Worm (Caenorhabditis elegans) whole organism, L4 larva: ENCODE data around the gene cdh-1.

ENCODE experiments used
- D1046.2 ChIP-seq: fragments of 200-800 bp; sonication (Bioruptor generic); IDR thresholded peaks from 2 replicates; pipeline ENCODE4 v1.3.6; 2022; ENCODE audit warnings: missing genetic modification characterization, missing compliant biosample characterization
- F10B5.3 ChIP-seq: sonication (generic microtip); optimal IDR thresholded peaks from 2 replicates; lab custom pipeline; 2016; ENCODE audit warnings: mild to moderate bottlenecking, missing genetic modification characterization, missing compliant biosample characterization
- F44E2.7 ChIP-seq: fragments of 200-800 bp; sonication (Bioruptor generic); IDR thresholded peaks from 2 replicates; pipeline ENCODE4 v2.1.2; 2022; ENCODE audit warnings: missing genetic modification characterization, missing compliant biosample characterization
- T20F7.1 ChIP-seq: fragments of 200-800 bp; sonication (Bioruptor generic); optimal IDR thresholded peaks from 2 replicates; lab custom pipeline; 2018; ENCODE audit warnings: mild to moderate bottlenecking, missing genetic modification characterization, missing compliant biosample characterization
- Y105C5A.15 ChIP-seq: fragments of 200-800 bp; sonication (Bioruptor generic); IDR thresholded peaks from 2 replicates; pipeline ENCODE4 v1.3.6; 2022; ENCODE audit warnings: missing genetic modification characterization, missing compliant biosample characterization
- Y48G9A.11 ChIP-seq: fragments of 200-800 bp; sonication (Bioruptor generic); IDR thresholded peaks from 2 replicates; pipeline ENCODE4 v1.3.6; 2022; ENCODE audit warnings: missing genetic modification reagents, missing genetic modification characterization, missing compliant biosample characterization
- Y75B8A.6 ChIP-seq: fragments of 200-800 bp; sonication (Bioruptor generic); IDR thresholded peaks from 2 replicates; pipeline ENCODE4 v1.3.6; 2022; ENCODE audit warnings: missing genetic modification reagents, missing genetic modification characterization, missing compliant biosample characterization
- ZK337.2 ChIP-seq: fragments of 200-800 bp; sonication (Bioruptor generic); IDR thresholded peaks from 2 replicates; pipeline ENCODE4 v1.3.6; 2022; ENCODE audit warnings: missing genetic modification reagents, missing genetic modification characterization, missing compliant biosample characterization
- ceh-20 ChIP-seq: fragments of 200-800 bp; sonication (Bioruptor generic); IDR thresholded peaks from 2 replicates; pipeline ENCODE4 v1.3.6; 2022; ENCODE audit warnings: missing genetic modification reagents, missing genetic modification characterization, missing compliant biosample characterization
- ceh-28 ChIP-seq: fragments of 150-350 bp; optimal IDR thresholded peaks from 2 replicates; lab custom pipeline; 2014; ENCODE audit warnings: missing biosample characterization, missing genetic modification reagents, missing genetic modification characterization
- ceh-82 ChIP-seq: sonication (generic microtip); optimal IDR thresholded peaks from 2 replicates; lab custom pipeline; 2017; ENCODE audit warnings: missing biosample characterization, missing genetic modification characterization
- ces-1 ChIP-seq: fragments of 150-350 bp; sonication (generic microtip); optimal IDR thresholded peaks from 4 replicates; lab custom pipeline; 2014; ENCODE audit warnings: missing biosample characterization, missing genetic modification reagents, missing genetic modification characterization
- cey-2 ChIP-seq: sonication (generic microtip); optimal IDR thresholded peaks from 3 replicates; lab custom pipeline; 2017; ENCODE audit warnings: missing genetic modification characterization, mild to moderate bottlenecking, missing compliant biosample characterization, antibody characterized with exemption, borderline replicate concordance; ENCODE audit not compliant: insufficient read depth
- daf-12 ChIP-seq: fragments of 150-350 bp; optimal IDR thresholded peaks from 2 replicates; lab custom pipeline; 2014; ENCODE audit warnings: missing biosample characterization, missing genetic modification reagents, missing genetic modification characterization
- daf-16 ChIP-seq, 3 experiments: sonication (generic microtip); optimal IDR thresholded peaks; 2 replicates each; lab custom pipeline; 2016 to 2017; ENCODE audit warnings: missing genetic modification characterization in 3 of 3, missing genetic modification reagents in 3 of 3, mild to moderate bottlenecking in 2 of 3, missing compliant biosample characterization in 2 of 3, missing biosample characterization in 1 of 3, moderate library complexity in 1 of 3
- daf-19 ChIP-seq: fragments of 200-800 bp; sonication (Bioruptor generic); conservative IDR thresholded peaks from 2 replicates; pipeline ENCODE4 v1.3.6; 2022; ENCODE audit warnings: missing genetic modification characterization, missing compliant biosample characterization
- dmd-9 ChIP-seq: fragments of 200-800 bp; sonication (Bioruptor generic); IDR thresholded peaks from 2 replicates; pipeline ENCODE4 v1.3.6; 2022; ENCODE audit warnings: missing genetic modification reagents, missing genetic modification characterization, missing compliant biosample characterization
- fos-1 ChIP-seq: fragments of 150-350 bp; optimal IDR thresholded peaks from 2 replicates; lab custom pipeline; 2014; ENCODE audit warnings: missing biosample characterization, missing genetic modification characterization
- gei-8 ChIP-seq: fragments of 200-800 bp; sonication (Bioruptor generic); optimal IDR thresholded peaks from 2 replicates; lab custom pipeline; 2018; ENCODE audit warnings: mild to moderate bottlenecking, missing genetic modification characterization, missing compliant biosample characterization
- hlh-30 ChIP-seq: sonication (generic microtip); optimal IDR thresholded peaks from 2 replicates; lab custom pipeline; 2017; ENCODE audit warnings: antibody characterized with exemption, mild to moderate bottlenecking, missing genetic modification characterization, missing compliant biosample characterization; ENCODE audit not compliant: insufficient read depth
- lim-7 ChIP-seq: fragments of 200-800 bp; sonication (Bioruptor generic); IDR thresholded peaks from 2 replicates; pipeline ENCODE4 v1.3.6; 2022; ENCODE audit warnings: missing genetic modification characterization, missing compliant biosample characterization
- lin-13 ChIP-seq: fragments of 150-350 bp; optimal IDR thresholded peaks from 2 replicates; lab custom pipeline; 2014; ENCODE audit warnings: missing biosample characterization, missing genetic modification reagents, missing genetic modification characterization
- lin-15B ChIP-seq: fragments of 150-350 bp; sonication (generic microtip); optimal IDR thresholded peaks from 3 replicates; lab custom pipeline; 2014; ENCODE audit warnings: missing biosample characterization, missing genetic modification characterization
- lin-29 ChIP-seq: fragments of 200-800 bp; sonication (Bioruptor generic); IDR thresholded peaks from 2 replicates; pipeline ENCODE4 v1.3.6; 2022; ENCODE audit warnings: missing genetic modification reagents, missing genetic modification characterization, missing compliant biosample characterization
- lin-39 ChIP-seq: fragments of 150-350 bp; optimal IDR thresholded peaks from 2 replicates; lab custom pipeline; 2014; ENCODE audit warnings: missing biosample characterization, missing genetic modification reagents, missing genetic modification characterization
- lsy-2 ChIP-seq, 2 experiments: fragments of 150-350 bp in 1 of 2; sonication (generic microtip) in 1 of 2; optimal IDR thresholded peaks; 2 replicates each; lab custom pipeline; 2014 to 2017; ENCODE audit warnings: missing biosample characterization in 2 of 2, missing genetic modification characterization in 2 of 2
- mes-2 ChIP-seq: sonication (generic microtip); optimal IDR thresholded peaks from 2 replicates; lab custom pipeline; 2016; ENCODE audit warnings: missing genotype, mild to moderate bottlenecking, missing genetic modification characterization, missing compliant biosample characterization; ENCODE audit not compliant: poor library complexity, severe bottlenecking
- mxl-2 ChIP-seq: fragments of 200-800 bp; sonication (Bioruptor generic); conservative IDR thresholded peaks from 2 replicates; pipeline ENCODE4 v1.3.6; 2022; ENCODE audit warnings: missing genetic modification reagents, missing genetic modification characterization, missing compliant biosample characterization
- mxl-3 ChIP-seq: fragments of 200-800 bp; sonication (Bioruptor generic); optimal IDR thresholded peaks from 2 replicates; lab custom pipeline; 2018; ENCODE audit warnings: mild to moderate bottlenecking, missing genetic modification characterization, missing compliant biosample characterization
- nhr-10 ChIP-seq: fragments of 150-350 bp; optimal IDR thresholded peaks from 2 replicates; lab custom pipeline; 2014; ENCODE audit warnings: missing biosample characterization, missing genetic modification characterization
- nhr-102 ChIP-seq: sonication (generic microtip); optimal IDR thresholded peaks from 2 replicates; lab custom pipeline; 2016; ENCODE audit warnings: mild to moderate bottlenecking, missing genetic modification characterization, moderate library complexity, missing compliant biosample characterization
- nhr-25 ChIP-seq: sonication (generic microtip); optimal IDR thresholded peaks from 2 replicates; lab custom pipeline; 2017; ENCODE audit warnings: missing genetic modification characterization, mild to moderate bottlenecking, missing compliant biosample characterization, antibody characterized with exemption, moderate library complexity, borderline replicate concordance; ENCODE audit not compliant: insufficient read depth
- nhr-6 ChIP-seq: fragments of 150-350 bp; optimal IDR thresholded peaks from 2 replicates; lab custom pipeline; 2014; ENCODE audit warnings: missing biosample characterization, missing genetic modification characterization
- nhr-76 ChIP-seq: fragments of 150-350 bp; optimal IDR thresholded peaks from 2 replicates; lab custom pipeline; 2014; ENCODE audit warnings: missing biosample characterization, missing genetic modification characterization
- pha-4 ChIP-seq, 2 experiments: fragments of 150-350 bp in 1 of 2; fragments of 200-800 bp in 1 of 2; sonication (Bioruptor generic) in 1 of 2; IDR thresholded peaks in 1 of 2; optimal IDR thresholded peaks in 1 of 2; 2 replicates each; pipeline versions ENCODE4 v1.3.6 to Lab custom; 2014 to 2022; ENCODE audit warnings: missing genetic modification characterization in 2 of 2, missing genetic modification reagents in 2 of 2, missing biosample characterization in 1 of 2, missing compliant biosample characterization in 1 of 2
- rbr-2 ChIP-seq: sonication (generic microtip); optimal IDR thresholded peaks from 2 replicates; lab custom pipeline; 2016; ENCODE audit warnings: missing genotype, missing genetic modification characterization, missing compliant biosample characterization
- set-16 ChIP-seq: fragments of 200-800 bp; sonication (Bioruptor generic); IDR thresholded peaks from 2 replicates; pipeline ENCODE4 v1.3.6; 2022; ENCODE audit warnings: missing genetic modification reagents, missing genetic modification characterization, missing compliant biosample characterization
- skn-1 ChIP-seq: fragments of 150-350 bp; optimal IDR thresholded peaks from 2 replicates; lab custom pipeline; 2014; ENCODE audit warnings: missing biosample characterization, missing genetic modification characterization
- snpc-1.2 ChIP-seq: fragments of 200-800 bp; sonication (Bioruptor generic); IDR thresholded peaks from 2 replicates; pipeline ENCODE4 v1.3.6; 2022; ENCODE audit warnings: missing genetic modification reagents, missing genetic modification characterization, missing compliant biosample characterization
- snpc-4 ChIP-seq: fragments of 150-350 bp; optimal IDR thresholded peaks from 2 replicates; lab custom pipeline; 2014; ENCODE audit warnings: missing biosample characterization, missing genetic modification characterization
- spr-1 ChIP-seq: sonication (generic microtip); optimal IDR thresholded peaks from 2 replicates; lab custom pipeline; 2016; ENCODE audit warnings: mild to moderate bottlenecking, missing genetic modification characterization, missing compliant biosample characterization
- spr-3 ChIP-seq: fragments of 200-800 bp; sonication (Bioruptor generic); optimal IDR thresholded peaks from 2 replicates; lab custom pipeline; 2018; ENCODE audit warnings: mild to moderate bottlenecking, missing genetic modification characterization, missing compliant biosample characterization
- tag-97 ChIP-seq: fragments of 200-800 bp; sonication (Bioruptor generic); IDR thresholded peaks from 2 replicates; pipeline ENCODE4 v1.3.6; 2022; ENCODE audit warnings: missing genetic modification characterization, missing compliant biosample characterization
- unc-130 ChIP-seq: sonication (generic microtip); optimal IDR thresholded peaks from 2 replicates; lab custom pipeline; 2016; ENCODE audit warnings: missing genetic modification reagents, missing genetic modification characterization, missing compliant biosample characterization
- unc-62 ChIP-seq, 3 experiments: fragments of 150-350 bp in 1 of 3; sonication (generic microtip); optimal IDR thresholded peaks in 2 of 3; peaks in 1 of 3; 1 replicate in 1 of 3; 2 replicates in 2 of 3; lab custom pipeline; 2014 to 2017; ENCODE audit warnings: missing biosample characterization in 3 of 3, missing genetic modification characterization in 3 of 3, missing genetic modification reagents in 3 of 3, missing genotype in 1 of 3
- zfp-2 ChIP-seq: sonication (generic microtip); optimal IDR thresholded peaks from 2 replicates; lab custom pipeline; 2016; ENCODE audit warnings: mild to moderate bottlenecking, missing genetic modification characterization, missing compliant biosample characterization
- zip-11 ChIP-seq: fragments of 200-800 bp; sonication (Bioruptor generic); IDR thresholded peaks from 2 replicates; pipeline ENCODE4 v1.3.6; 2022; ENCODE audit warnings: missing genetic modification characterization, missing compliant biosample characterization
- zip-2 ChIP-seq: fragments of 150-350 bp; optimal IDR thresholded peaks from 2 replicates; lab custom pipeline; 2014; ENCODE audit warnings: missing biosample characterization, missing genetic modification characterization

cdh-1 gene

DNA sequence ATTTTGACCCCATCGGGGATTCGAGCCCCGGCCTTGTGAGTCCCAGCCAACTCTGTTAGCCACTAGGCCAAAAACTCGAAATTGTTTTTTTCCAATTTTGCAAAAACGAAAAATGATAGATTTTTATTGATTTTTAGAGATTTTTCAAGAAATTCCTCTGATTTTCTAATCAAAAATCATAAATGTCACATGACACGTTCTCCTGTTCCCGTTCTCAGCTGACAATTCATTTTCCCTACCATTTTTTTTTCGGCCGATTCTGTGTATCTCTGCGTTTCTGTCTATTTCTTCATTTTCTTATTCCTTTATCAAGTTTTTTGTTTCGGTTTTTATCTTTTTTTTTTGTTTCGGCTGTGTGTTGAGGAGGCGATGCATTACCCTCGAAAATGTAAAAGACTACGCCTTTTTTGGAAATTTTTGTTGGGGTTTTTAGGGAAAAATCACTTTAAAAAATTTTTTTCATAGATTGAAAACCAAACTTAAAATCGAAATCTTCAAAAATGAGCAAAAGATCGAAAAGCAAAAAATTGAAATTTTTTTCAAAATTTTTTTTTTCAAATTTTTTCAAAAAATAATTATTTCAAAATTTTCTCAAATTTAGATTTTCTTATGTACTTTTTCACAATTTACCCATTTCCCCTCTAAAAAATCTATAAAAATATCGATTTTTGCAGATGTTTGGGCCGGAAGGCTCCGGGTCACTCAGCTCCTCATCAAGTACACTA is 36.4 kb upstream of the cdh-1 start, which contains the start of gene klf-1 (continued):
- TF ChIP-seq dmd-9 (GFP tag; lab: Robert Waterston, UW) (no peak), mes-2 (tag; lab: Kevin White, UChicago) (no peak), daf-19 (no peak), spr-3 (no peak), fos-1 (tag; lab: Kevin White, UChicago) (no peak), ceh-28 (tag; lab: Kevin White, UChicago) (no peak), pha-4 (GFP tag; IDR thresholded peaks at IDR 0.05; lab: Robert Waterston, UW) (no peak), pha-4 (tag; optimal IDR thresholded peaks at IDR 0.05; lab: Kevin White, UChicago) (no peak), mxl-2 (GFP tag; lab: Robert Waterston, UW) (no peak), T20F7.1 (peak; percentile 42), unc-62 (GFP tag; optimal IDR thresholded peaks at IDR 0.05 in 1 of 2; lab: Kevin White, UChicago) (peak in 1 of 2 experiments; percentile 77), unc-62 (tag; optimal IDR thresholded peaks at IDR 0.05; lab: Kevin White, UChicago) (no peak), nhr-76 (tag; lab: Kevin White, UChicago) (no peak), set-16 (GFP tag; lab: Robert Waterston, UW) (no peak), zfp-2 (tag; lab: Kevin White, UChicago) (no peak), zip-11 (GFP tag; lab: Robert Waterston, UW) (no peak), lsy-2 (tag; optimal IDR thresholded peaks at IDR 0.05; lab: Kevin White, UChicago) (peak in 1 of 2 experiments; percentile 48), daf-12 (tag; lab: Kevin White, UChicago) (no peak), lin-29 (GFP tag; lab: Robert Waterston, UW) (no peak), ceh-82 (tag; lab: Kevin White, UChicago) (no peak), nhr-6 (no peak), gei-8 (GFP tag; lab: Kevin White, UChicago) (no peak), snpc-1.2 (GFP tag; lab: Robert Waterston, UW) (no peak), skn-1 (tag; lab: Kevin White, UChicago) (no peak), F10B5.3 (no peak), ZK337.2 (no peak), Y75B8A.6 (GFP tag; lab: Robert Waterston, UW) (no peak), nhr-25 (tag; lab: Kevin White, UChicago) (no peak), rbr-2 (tag; lab: Kevin White, UChicago) (no peak), lin-15B (tag; lab: Kevin White, UChicago) (no peak), zip-2 (tag; lab: Kevin White, UChicago) (no peak), mxl-3 (GFP tag; lab: Kevin White, UChicago) (peak; percentile 4), F44E2.7 (GFP tag; lab: Robert Waterston, UW) (no peak), lim-7 (no peak), spr-1 (tag; lab: Kevin White, UChicago) (no peak), cey-2 (tag; lab: Kevin White, UChicago) (peak; percentile 12), tag-97 (GFP tag; lab: Robert Waterston, UW) (no peak), unc-130 (GFP tag; lab: Kevin White, UChicago) (no peak), D1046.2 (no peak), nhr-10 (tag; lab: Kevin White, UChicago) (peak; percentile 35), Y48G9A.11 (no peak), ceh-20 (GFP tag; lab: Robert Waterston, UW) (no peak), hlh-30 (tag; lab: Kevin White, UChicago) (peak; percentile 88), Y105C5A.15 (GFP tag; lab: Robert Waterston, UW) (no peak), nhr-102 (tag; lab: Kevin White, UChicago) (peak; percentile 28), ces-1 (no peak), lin-39 (no peak), daf-16 (GFP tag; optimal IDR thresholded peaks at IDR 0.05; lab: Kevin White, UChicago) (no peak), daf-16 (tag; optimal IDR thresholded peaks at IDR 0.05; lab: Kevin White, UChicago) (peak; percentile 52), lin-13 (GFP tag; lab: Kevin White, UChicago) (peak; percentile 24), snpc-4 (tag; lab: Kevin White, UChicago) (no peak)
